Comparison of ENCODE assay signal across 5 fruit fly cellular contexts in the genomic region with DNA sequence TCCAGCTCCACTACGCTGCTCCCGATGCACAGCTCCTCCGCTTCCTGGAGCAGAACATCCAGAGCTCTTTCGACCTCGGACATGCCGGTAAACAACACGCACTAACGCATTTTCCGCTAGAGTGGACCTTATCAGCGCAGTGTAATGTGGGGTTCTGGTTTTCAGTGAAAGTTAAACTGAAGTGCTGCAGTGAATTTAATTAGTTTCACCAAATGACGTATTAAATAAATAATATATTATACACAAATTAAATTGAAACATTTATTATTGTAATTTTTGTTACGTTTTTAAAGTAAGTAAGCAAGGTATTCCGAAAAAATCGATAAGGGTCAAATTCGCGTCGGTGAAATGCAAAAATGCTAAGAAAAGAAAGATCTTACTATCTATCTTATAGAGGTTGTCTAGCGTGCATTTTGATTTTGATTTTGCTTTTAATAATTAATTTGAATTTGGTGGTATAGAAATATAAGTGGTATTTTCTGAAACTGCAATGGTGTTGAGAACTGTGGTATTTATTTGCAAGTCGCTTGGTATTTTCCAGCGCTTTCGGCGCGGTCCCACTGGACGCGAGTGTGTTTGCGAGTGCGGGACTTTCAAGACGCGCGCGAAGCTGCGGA.
TF ChIP-seq lines count a peak whose summit lies in the region.

A gene (minus strand): TSS at position 107 of the 617 bp plus-strand sequence.
A gene (plus strand): TSS at position 594 of the 617 bp plus-strand sequence.

- TF ChIP-seq CTCF in whole organism, embryonic (GFP tag; optimal IDR thresholded peaks at IDR 0.05; lab: Kevin White, UChicago), result peak; percentile 27

TF ChIP-seq in whole organism, adult, 20 proteins besides CTCF, POLR2A, EP300 and RAD21 (continues in another document):
- TF ChIP-seq cnc (optimal IDR thresholded peaks at IDR 0.05; lab: Kevin White, UChicago) (no peak), bab1 (GFP tag; optimal IDR thresholded peaks at IDR 0.05; lab: Kevin White, UChicago) (peak; percentile 78), pad (GFP tag; optimal IDR thresholded peaks at IDR 0.05; lab: Kevin White, UChicago) (peak; percentile 8), Crg-1 (GFP tag; optimal IDR thresholded peaks at IDR 0.05; lab: Kevin White, UChicago) (no peak), Clk (GFP tag; optimal IDR thresholded peaks at IDR 0.05; lab: Kevin White, UChicago) (peak; percentile 26), CG7045 (GFP tag; optimal IDR thresholded peaks at IDR 0.05; lab: Kevin White, UChicago) (peak; percentile 76), CG14711 (tag; optimal IDR thresholded peaks at IDR 0.05; lab: Kevin White, UChicago) (peak; percentile 62), ovo (GFP tag; optimal IDR thresholded peaks at IDR 0.05; lab: Kevin White, UChicago) (no peak), cic (GFP tag; optimal IDR thresholded peaks at IDR 0.05; lab: Kevin White, UChicago) (no peak), Mnt (GFP tag; optimal IDR thresholded peaks at IDR 0.05; lab: Kevin White, UChicago) (no peak), CG7101 (tag; optimal IDR thresholded peaks at IDR 0.05; lab: Kevin White, UChicago) (peak; percentile 70), toe (GFP tag; optimal IDR thresholded peaks at IDR 0.05; lab: Kevin White, UChicago) (no peak), CG12768 (GFP tag; optimal IDR thresholded peaks at IDR 0.05; lab: Kevin White, UChicago) (peak; percentile 71), tj (GFP tag; optimal IDR thresholded peaks at IDR 0.05; lab: Kevin White, UChicago) (no peak), CG11617 (GFP tag; optimal IDR thresholded peaks at IDR 0.05; lab: Kevin White, UChicago) (no peak), CG1620 (GFP tag; optimal IDR thresholded peaks at IDR 0.05; lab: Kevin White, UChicago) (no peak), kay (GFP tag; lab: Kevin White, UChicago; ENCODE audit: borderline replicate concordance) (no peak)

TF ChIP-seq in whole organism, embryonic, 481 proteins besides CTCF, POLR2A, EP300 and RAD21 (continues in another document):
- no peak for TF ChIP-seq CG32767 (GFP tag; IDR thresholded peaks at IDR 0.05; lab: Robert Waterston, UW)
- TF ChIP-seq PHDP (tag; optimal IDR thresholded peaks at IDR 0.05; lab: Kevin White, UChicago), result no peak
- TF ChIP-seq CG16863 (GFP tag; optimal IDR thresholded peaks at IDR 0.05; lab: Kevin White, UChicago), result no peak
- TF ChIP-seq cato (GFP tag; optimal IDR thresholded peaks at IDR 0.05; lab: Kevin White, UChicago; ENCODE audit: borderline replicate concordance), result no peak
- no peak for TF ChIP-seq z (GFP tag; IDR thresholded peaks at IDR 0.05; lab: Robert Waterston, UW)
- TF ChIP-seq CG9609 (GFP tag; optimal IDR thresholded peaks at IDR 0.05; lab: Kevin White, UChicago), result no peak
- TF ChIP-seq abd-A (tag; optimal IDR thresholded peaks at IDR 0.05; lab: Kevin White, UChicago), result no peak
- TF ChIP-seq CG2678 (tag; optimal IDR thresholded peaks at IDR 0.05; lab: Kevin White, UChicago), result peak; percentile 47
- no peak for TF ChIP-seq CG1602 (GFP tag; optimal IDR thresholded peaks at IDR 0.05; lab: Kevin White, UChicago)
- TF ChIP-seq Hmx (GFP tag; optimal IDR thresholded peaks at IDR 0.05; lab: Kevin White, UChicago), result no peak
- peak; percentile 85 for TF ChIP-seq CG32532 (GFP tag; IDR thresholded peaks at IDR 0.05; lab: Robert Waterston, UW)
- TF ChIP-seq cg (GFP tag; optimal IDR thresholded peaks at IDR 0.05; lab: Kevin White, UChicago), result no peak
- TF ChIP-seq CG34422 (GFP tag; IDR thresholded peaks at IDR 0.05; lab: Robert Waterston, UW), result peak; percentile 79
- TF ChIP-seq gfzf (GFP tag; optimal IDR thresholded peaks at IDR 0.05; lab: Kevin White, UChicago), result peak; percentile 87
- no peak for TF ChIP-seq chinmo (GFP tag; IDR thresholded peaks at IDR 0.05; lab: Robert Waterston, UW; ENCODE audit: partially characterized antibody)
- TF ChIP-seq nerfin-2 (GFP tag; IDR thresholded peaks at IDR 0.05; lab: Robert Waterston, UW; ENCODE audit: partially characterized antibody), result no peak
- no peak for TF ChIP-seq pita (GFP tag; optimal IDR thresholded peaks at IDR 0.05; lab: Kevin White, UChicago)

TF ChIP-seq in whole organism, prepupa, 60 proteins besides CTCF, POLR2A, EP300 and RAD21 (continues in another document):
- TF ChIP-seq Lpt (GFP tag; optimal IDR thresholded peaks at IDR 0.05; lab: Kevin White, UChicago) (peak; percentile 41), CG3032 (tag; optimal IDR thresholded peaks at IDR 0.05; lab: Kevin White, UChicago) (peak; percentile 44), CG1621 (tag; optimal IDR thresholded peaks at IDR 0.05; lab: Kevin White, UChicago) (no peak), Ets96B (tag; optimal IDR thresholded peaks at IDR 0.05; lab: Kevin White, UChicago) (peak; percentile 40), spab (GFP tag; optimal IDR thresholded peaks at IDR 0.05; lab: Kevin White, UChicago) (no peak), CG16779 (tag; optimal IDR thresholded peaks at IDR 0.05; lab: Kevin White, UChicago) (no peak), lz (GFP tag; optimal IDR thresholded peaks at IDR 0.05; lab: Kevin White, UChicago) (peak; percentile 18), CG6792 (GFP tag; optimal IDR thresholded peaks at IDR 0.05; lab: Kevin White, UChicago) (peak; percentile 29), CG8319 (GFP tag; optimal IDR thresholded peaks at IDR 0.05; lab: Kevin White, UChicago) (no peak), ss (GFP tag; optimal IDR thresholded peaks at IDR 0.05; lab: Kevin White, UChicago) (no peak), Hr4 (GFP tag; optimal IDR thresholded peaks at IDR 0.05; lab: Kevin White, UChicago) (peak; percentile 30), Hr39 (GFP tag; optimal IDR thresholded peaks at IDR 0.05; lab: Kevin White, UChicago) (no peak), Eip75B (GFP tag; optimal IDR thresholded peaks at IDR 0.05; lab: Kevin White, UChicago) (no peak), cyc (GFP tag; optimal IDR thresholded peaks at IDR 0.05; lab: Kevin White, UChicago) (peak; percentile 69), acj6 (GFP tag; optimal IDR thresholded peaks at IDR 0.05; lab: Kevin White, UChicago) (peak; percentile 46), CG11294 (GFP tag; IDR thresholded peaks at IDR 0.05; lab: Robert Waterston, UW) (peak; percentile 51; the same call in 1 of the 2 replicates), topi (GFP tag; optimal IDR thresholded peaks at IDR 0.05; lab: Kevin White, UChicago) (peak; percentile 65), CG4318 (GFP tag; optimal IDR thresholded peaks at IDR 0.05; lab: Kevin White, UChicago) (peak; percentile 3)

TF ChIP-seq in whole organism, pupa, 21 proteins besides CTCF, POLR2A, EP300 and RAD21 (continues in another document):
- TF ChIP-seq D1 (tag; optimal IDR thresholded peaks at IDR 0.05; lab: Kevin White, UChicago) (peak; percentile 22), CG17806 (tag; optimal IDR thresholded peaks at IDR 0.05; lab: Kevin White, UChicago) (peak; percentile 28), CG15710 (tag; optimal IDR thresholded peaks at IDR 0.05; lab: Kevin White, UChicago) (peak; percentile 18), CG8301 (tag; optimal IDR thresholded peaks at IDR 0.05; lab: Kevin White, UChicago) (peak; percentile 57), CG8159 (tag; optimal IDR thresholded peaks at IDR 0.05; lab: Kevin White, UChicago) (peak; percentile 99), CG4496 (GFP tag; IDR thresholded peaks at IDR 0.05; lab: Robert Waterston, UW) (peak; percentile 85), CG14655 (GFP tag; optimal IDR thresholded peaks at IDR 0.05; lab: Kevin White, UChicago) (peak; percentile 60), Ets98B (GFP tag; IDR thresholded peaks at IDR 0.05; lab: Robert Waterston, UW) (peak; percentile 81), Pif1B (GFP tag; optimal IDR thresholded peaks at IDR 0.05; lab: Kevin White, UChicago) (peak; percentile 62), EcR (GFP tag; optimal IDR thresholded peaks at IDR 0.05; lab: Kevin White, UChicago) (no peak), CG32121 (GFP tag; IDR thresholded peaks at IDR 0.05; lab: Robert Waterston, UW) (peak; percentile 54), fd96Ca (GFP tag; IDR thresholded peaks at IDR 0.05; lab: Robert Waterston, UW) (peak; percentile 72; the same call in 2 of the 3 replicates), CG34367 (tag; optimal IDR thresholded peaks at IDR 0.05; lab: Kevin White, UChicago) (no peak), CG10348 (GFP tag; IDR thresholded peaks at IDR 0.05; lab: Robert Waterston, UW) (no peak), CG13204 (GFP tag; optimal IDR thresholded peaks at IDR 0.05; lab: Kevin White, UChicago) (no peak), gl (tag; optimal IDR thresholded peaks at IDR 0.05; lab: Kevin White, UChicago) (no peak), Snoo (tag; optimal IDR thresholded peaks at IDR 0.05; lab: Kevin White, UChicago) (peak; percentile 1), CG9948 (tag; optimal IDR thresholded peaks at IDR 0.05; lab: Kevin White, UChicago) (peak; percentile 5), CG12605 (GFP tag; IDR thresholded peaks at IDR 0.05; lab: Robert Waterston, UW) (peak; percentile 79)

TF ChIP-seq in whole organism, wandering third instar larva, 38 proteins besides CTCF, POLR2A, EP300 and RAD21 (continues in another document):
- peak; percentile 14 for TF ChIP-seq br (GFP tag; optimal IDR thresholded peaks at IDR 0.05; lab: Kevin White, UChicago)
- TF ChIP-seq CG32264 (GFP tag; optimal IDR thresholded peaks at IDR 0.05; lab: Kevin White, UChicago), result no peak
- no peak for TF ChIP-seq usp (GFP tag; optimal IDR thresholded peaks at IDR 0.05; lab: Kevin White, UChicago)
- peak; percentile 67 for TF ChIP-seq dmrt93B (GFP tag; optimal IDR thresholded peaks at IDR 0.05; lab: Kevin White, UChicago)
- no peak for TF ChIP-seq OdsH (GFP tag; optimal IDR thresholded peaks at IDR 0.05; lab: Kevin White, UChicago)
- TF ChIP-seq sv (GFP tag; optimal IDR thresholded peaks at IDR 0.05; lab: Kevin White, UChicago), result no peak
- no peak for TF ChIP-seq Dif (GFP tag; optimal IDR thresholded peaks at IDR 0.05; lab: Kevin White, UChicago; ENCODE audit: partially characterized antibody)
- TF ChIP-seq dl (GFP tag; optimal IDR thresholded peaks at IDR 0.05; lab: Kevin White, UChicago; ENCODE audit: insufficient read depth in 1 of 2, partially characterized antibody in 2 of 2), result no peak
- no peak for TF ChIP-seq jim (GFP tag; optimal IDR thresholded peaks at IDR 0.05; lab: Kevin White, UChicago)
- TF ChIP-seq Dfd (GFP tag; optimal IDR thresholded peaks at IDR 0.05; lab: Kevin White, UChicago), result no peak
- peak; percentile 5 for TF ChIP-seq ey (GFP tag; optimal IDR thresholded peaks at IDR 0.05; lab: Kevin White, UChicago)
- no peak for TF ChIP-seq N (GFP tag; optimal IDR thresholded peaks at IDR 0.05; lab: Kevin White, UChicago)
- peak; percentile 27 for TF ChIP-seq psq (GFP tag; optimal IDR thresholded peaks at IDR 0.05; lab: Kevin White, UChicago)
- no peak for TF ChIP-seq CrebA (GFP tag; optimal IDR thresholded peaks at IDR 0.05; lab: Kevin White, UChicago; ENCODE audit: borderline replicate concordance)
- peak; percentile 75 for TF ChIP-seq CG9705 (GFP tag; optimal IDR thresholded peaks at IDR 0.05; lab: Kevin White, UChicago)
- peak; percentile 36 for TF ChIP-seq rgr (GFP tag; optimal IDR thresholded peaks at IDR 0.05; lab: Kevin White, UChicago)
- peak; percentile 9 for TF ChIP-seq fru (GFP tag; optimal IDR thresholded peaks at IDR 0.05; lab: Kevin White, UChicago)
- TF ChIP-seq tai (GFP tag; optimal IDR thresholded peaks at IDR 0.05; lab: Kevin White, UChicago), result no peak
- no peak for TF ChIP-seq Mio (GFP tag; optimal IDR thresholded peaks at IDR 0.05; lab: Kevin White, UChicago)
- TF ChIP-seq HLH106 (tag; optimal IDR thresholded peaks at IDR 0.05; lab: Kevin White, UChicago), result peak; percentile 66
